Worm (Caenorhabditis elegans) whole organism, mixed stage, embryonic: ENCODE results near the gene T07D4.2.

Experiments
- elt-1 ChIP-seq: sonication (generic microtip); optimal IDR thresholded peaks from 2 replicates; lab custom pipeline; 2017; ENCODE audit warnings: missing genetic modification characterization, mild to moderate bottlenecking, missing compliant biosample characterization, antibody characterized with exemption, moderate library complexity, borderline replicate concordance; ENCODE audit not compliant: insufficient read depth
- elt-3 ChIP-seq: fragments of 150-350 bp; optimal IDR thresholded peaks from 2 replicates; lab custom pipeline; 2014; ENCODE audit warnings: missing biosample characterization, missing genetic modification characterization
- lin-13 ChIP-seq: fragments of 150-350 bp; optimal IDR thresholded peaks from 2 replicates; lab custom pipeline; 2014; ENCODE audit warnings: missing biosample characterization, missing genetic modification characterization
- lsy-2 ChIP-seq: fragments of 150-350 bp; optimal IDR thresholded peaks from 2 replicates; lab custom pipeline; 2014; ENCODE audit warnings: missing biosample characterization, missing genetic modification characterization
- nhr-12 ChIP-seq: fragments of 150-350 bp; optimal IDR thresholded peaks from 2 replicates; lab custom pipeline; 2014; ENCODE audit warnings: missing biosample characterization, missing genetic modification characterization
- nhr-237 ChIP-seq: fragments of 150-350 bp; optimal IDR thresholded peaks from 2 replicates; lab custom pipeline; 2014; ENCODE audit warnings: missing biosample characterization, missing genetic modification characterization

DNA sequence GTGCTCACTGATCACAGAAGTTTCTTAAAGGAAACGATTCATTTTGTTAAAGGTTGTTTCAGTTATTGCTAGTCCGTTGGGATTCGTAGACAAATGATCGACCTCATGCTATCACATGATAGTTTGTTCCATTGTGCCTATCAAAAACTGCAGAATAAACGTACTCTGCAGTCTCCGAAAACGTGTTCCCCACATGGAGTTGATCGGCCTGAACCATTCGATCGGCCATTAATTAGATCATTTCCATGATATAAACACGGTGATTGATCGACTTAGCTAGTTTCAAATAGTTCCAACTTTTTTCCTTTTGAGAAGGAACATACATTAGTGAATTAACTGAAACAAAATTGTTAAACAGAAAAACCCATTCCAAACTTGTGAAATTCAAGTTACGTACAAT, 51.0 kb downstream of the T07D4.2 start:
- TF ChIP-seq lin-13 (no peak), elt-1 (no peak), elt-3 (tag; lab: Kevin White, UChicago) (no peak), lsy-2 (tag; lab: Kevin White, UChicago) (no peak), nhr-12 (tag; lab: Kevin White, UChicago) (no peak), nhr-237 (tag; lab: Kevin White, UChicago) (no peak)
